Worm (Caenorhabditis elegans): ENCODE measurements around the gene nas-38.

DNA sequence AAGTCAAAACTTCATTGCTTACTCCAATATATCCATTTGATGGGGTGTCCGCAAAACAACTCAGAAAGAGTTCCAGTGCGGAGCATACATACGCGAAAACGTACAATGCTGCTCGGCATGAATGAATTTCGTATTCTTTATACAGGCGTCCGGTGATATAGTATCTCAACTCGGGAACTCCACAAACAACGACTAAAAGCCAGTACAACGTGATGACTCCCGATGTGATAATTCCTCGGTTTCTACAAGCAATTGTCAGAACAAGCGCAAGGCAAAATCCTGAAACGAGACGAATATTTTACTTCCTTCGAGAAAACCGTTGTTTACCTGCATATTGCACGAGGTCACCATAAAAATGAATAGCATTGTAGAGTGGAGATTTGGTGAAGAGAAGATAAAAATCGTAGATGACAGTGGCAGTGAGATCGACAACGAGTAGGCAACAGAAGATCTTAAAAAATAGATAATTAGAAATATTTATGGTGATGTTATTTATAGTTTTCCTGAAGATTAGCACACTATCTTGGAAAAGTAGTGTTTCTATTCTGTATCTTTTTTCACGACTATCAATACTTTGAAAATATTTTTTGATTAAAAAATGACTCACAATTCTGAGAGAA is 27.8 kb downstream of the nas-38 start:
- TF ChIP-seq nhr-11 (tag; optimal IDR thresholded peaks at IDR 0.05) (no peak), C08G9.2 (tag; optimal IDR thresholded peaks at IDR 0.05) (no peak), ceh-34 (tag; optimal IDR thresholded peaks at IDR 0.05) (no peak), ceh-30 (tag; optimal IDR thresholded peaks at IDR 0.05) (no peak), elt-2 (tag; optimal IDR thresholded peaks at IDR 0.05) (no peak), nfya-1 (tag; optimal IDR thresholded peaks at IDR 0.05) (no peak), hlh-30 (tag; optimal IDR thresholded peaks at IDR 0.05; ENCODE audit: insufficient read depth) (no peak), fkh-10 (GFP tag; optimal IDR thresholded peaks at IDR 0.05) (no peak)
